Fruit fly (Drosophila melanogaster) whole organism, embryonic: ENCODE data around the gene Gclc.

Experiments
- Adf1 ChIP-seq: fragments of 200-800 bp; sonication (Bioruptor generic); IDR thresholded peaks from 2 replicates; pipeline ENCODE4 v1.3.6; 2022; ENCODE audit warnings: missing biosample characterization, missing genetic modification characterization
- Aef1 ChIP-seq: fragments of 200-800 bp; sonication (Bioruptor generic); IDR thresholded peaks from 3 replicates; pipeline ENCODE4 v1.3.6; 2022; ENCODE audit warnings: missing biosample characterization, missing genetic modification characterization
- Atf-2 ChIP-seq: fragments of 200-800 bp; sonication (Bioruptor generic); optimal IDR thresholded peaks from 2 replicates; lab custom pipeline; 2016; ENCODE audit warnings: missing biosample characterization, missing genetic modification characterization
- B-H1 ChIP-seq: fragments of 200-800 bp; sonication (Bioruptor generic); IDR thresholded peaks from 3 replicates; pipeline ENCODE4 v1.3.6; 2022; ENCODE audit warnings: missing biosample characterization, missing genetic modification characterization
- BEAF-32 ChIP-seq: fragments of 200-800 bp; sonication (Bioruptor generic); optimal IDR thresholded peaks from 3 replicates; lab custom pipeline; 2017; ENCODE audit warnings: missing biosample characterization, missing genetic modification characterization, mild to moderate bottlenecking, moderate library complexity, missing genetic modification reagents
- Bdp1 ChIP-seq: fragments of 200-800 bp; sonication (Bioruptor generic); optimal IDR thresholded peaks from 3 replicates; lab custom pipeline; 2016; ENCODE audit warnings: missing biosample characterization, missing genetic modification characterization
- CG10565 ChIP-seq: fragments of 200-800 bp; sonication (Bioruptor generic); optimal IDR thresholded peaks from 3 replicates; lab custom pipeline; 2016; ENCODE audit warnings: missing biosample characterization, mild to moderate bottlenecking, missing genetic modification characterization
- CG10979 ChIP-seq: fragments of 200-800 bp; sonication (Bioruptor generic); optimal IDR thresholded peaks from 2 replicates; lab custom pipeline; 2018; ENCODE audit warnings: missing biosample characterization, mild to moderate bottlenecking, missing genetic modification characterization, moderate library complexity
- CG11247 ChIP-seq: fragments of 200-800 bp; sonication (Bioruptor generic); IDR thresholded peaks from 2 replicates; pipeline ENCODE4 v1.3.6; 2022; ENCODE audit warnings: missing biosample characterization, missing genetic modification characterization
- CG11504 ChIP-seq: fragments of 200-800 bp; sonication (Bioruptor generic); optimal IDR thresholded peaks from 3 replicates; lab custom pipeline; 2019; ENCODE audit warnings: missing biosample characterization, mild to moderate bottlenecking, missing genetic modification characterization, moderate library complexity
- CG12104 ChIP-seq: fragments of 200-800 bp; sonication (Bioruptor generic); optimal IDR thresholded peaks from 3 replicates; lab custom pipeline; 2016; ENCODE audit warnings: missing biosample characterization, missing genetic modification characterization
- CG12942 ChIP-seq: fragments of 200-800 bp; sonication (Bioruptor generic); optimal IDR thresholded peaks from 3 replicates; lab custom pipeline; 2016; ENCODE audit warnings: missing biosample characterization, missing genetic modification characterization
- CG13123 ChIP-seq: fragments of 200-800 bp; sonication (Bioruptor generic); optimal IDR thresholded peaks from 2 replicates; lab custom pipeline; 2016; ENCODE audit warnings: missing biosample characterization, missing genetic modification characterization
- CG17829 ChIP-seq: fragments of 200-800 bp; optimal IDR thresholded peaks from 2 replicates; lab custom pipeline; 2019; ENCODE audit warnings: missing biosample characterization, mild to moderate bottlenecking, missing genetic modification characterization, moderate library complexity
- CG1792 ChIP-seq: fragments of 200-800 bp; sonication (Bioruptor generic); optimal IDR thresholded peaks from 2 replicates; lab custom pipeline; 2016; ENCODE audit warnings: missing biosample characterization, missing genetic modification characterization
- CG18599 ChIP-seq: fragments of 200-800 bp; sonication (Bioruptor generic); optimal IDR thresholded peaks from 3 replicates; lab custom pipeline; 2017; ENCODE audit warnings: missing biosample characterization, missing genetic modification characterization, mild to moderate bottlenecking, moderate library complexity, missing genetic modification reagents
- CG32532 ChIP-seq: fragments of 200-800 bp; sonication (Bioruptor generic); IDR thresholded peaks from 2 replicates; pipeline ENCODE4 v1.3.6; 2022; ENCODE audit warnings: missing biosample characterization, missing genetic modification characterization
- CG4360 ChIP-seq: fragments of 200-800 bp; sonication (Bioruptor generic); IDR thresholded peaks from 2 replicates; pipeline ENCODE4 v1.3.6; 2022; ENCODE audit warnings: missing biosample characterization, missing genetic modification characterization
- CG4424 ChIP-seq: fragments of 200-800 bp; sonication (Bioruptor generic); optimal IDR thresholded peaks from 3 replicates; lab custom pipeline; 2016; ENCODE audit warnings: missing biosample characterization, missing genetic modification characterization
- CG4617 ChIP-seq: fragments of 200-800 bp; sonication (Bioruptor generic); optimal IDR thresholded peaks from 3 replicates; lab custom pipeline; 2016; ENCODE audit warnings: missing biosample characterization, missing genetic modification characterization, borderline replicate concordance
- CG4854 ChIP-seq: fragments of 200-800 bp; sonication (Bioruptor generic); optimal IDR thresholded peaks from 2 replicates; lab custom pipeline; 2016; ENCODE audit warnings: missing biosample characterization, missing genetic modification characterization, inconsistent platforms
- CG5180 ChIP-seq: fragments of 200-800 bp; sonication (Bioruptor generic); optimal IDR thresholded peaks from 3 replicates; lab custom pipeline; 2017; ENCODE audit warnings: missing biosample characterization, missing genetic modification characterization, mild to moderate bottlenecking, moderate library complexity, missing genetic modification reagents
- CG6272 ChIP-seq: fragments of 200-800 bp; sonication (Bioruptor generic); IDR thresholded peaks from 2 replicates; pipeline ENCODE4 v1.3.6; 2022; ENCODE audit warnings: missing biosample characterization, missing genetic modification characterization
- CG6689 ChIP-seq: fragments of 200-800 bp; sonication (Bioruptor generic); IDR thresholded peaks from 2 replicates; pipeline ENCODE4 v1.3.6; 2022; ENCODE audit warnings: missing biosample characterization, missing genetic modification characterization
- CG9215 ChIP-seq: fragments of 200-800 bp; sonication (Bioruptor generic); IDR thresholded peaks from 2 replicates; pipeline ENCODE4 v1.3.6; 2022; ENCODE audit warnings: missing biosample characterization, missing genetic modification characterization
- CG9727 ChIP-seq: fragments of 200-800 bp; sonication (Bioruptor generic); optimal IDR thresholded peaks from 3 replicates; lab custom pipeline; 2017; ENCODE audit warnings: missing biosample characterization, mild to moderate bottlenecking, missing genetic modification characterization
- CG9797 ChIP-seq: fragments of 200-800 bp; sonication (Bioruptor generic); optimal IDR thresholded peaks from 3 replicates; lab custom pipeline; 2018; ENCODE audit warnings: missing biosample characterization, mild to moderate bottlenecking, missing genetic modification characterization
- CG9817 ChIP-seq: fragments of 200-800 bp; sonication (Bioruptor generic); optimal IDR thresholded peaks from 2 replicates; lab custom pipeline; 2018; ENCODE audit warnings: missing biosample characterization, mild to moderate bottlenecking, missing genetic modification characterization, moderate library complexity
- Chrac-16 ChIP-seq: fragments of 200-800 bp; sonication (Bioruptor generic); optimal IDR thresholded peaks from 3 replicates; lab custom pipeline; 2016; ENCODE audit warnings: missing biosample characterization, missing genetic modification characterization
- Dip2 ChIP-seq: fragments of 200-800 bp; sonication (Bioruptor generic); IDR thresholded peaks from 2 replicates; pipeline ENCODE4 v1.3.6; 2022; ENCODE audit warnings: missing biosample characterization, missing genetic modification characterization
- Doc3 ChIP-seq: fragments of 200-800 bp; sonication (Bioruptor generic); IDR thresholded peaks from 3 replicates; pipeline ENCODE4 v1.3.6; 2022; ENCODE audit warnings: missing biosample characterization, missing genetic modification characterization; ENCODE audit not compliant: partially characterized antibody
- Hsf ChIP-seq: fragments of 200-800 bp; sonication (Bioruptor generic); optimal IDR thresholded peaks from 3 replicates; lab custom pipeline; 2016; ENCODE audit warnings: missing biosample characterization, missing genetic modification characterization
- MBD-R2 ChIP-seq: fragments of 200-800 bp; sonication (Bioruptor generic); IDR thresholded peaks from 2 replicates; pipeline ENCODE4 v1.3.6; 2022; ENCODE audit warnings: missing biosample characterization, missing genetic modification characterization
- Meics ChIP-seq: fragments of 200-800 bp; sonication (Bioruptor generic); optimal IDR thresholded peaks from 2 replicates; lab custom pipeline; 2017; ENCODE audit warnings: missing biosample characterization, mild to moderate bottlenecking, missing genetic modification characterization
- Oaz ChIP-seq: fragments of 200-800 bp; sonication (Bioruptor generic); IDR thresholded peaks from 2 replicates; pipeline ENCODE4 v1.3.6; 2022; ENCODE audit warnings: missing biosample characterization, missing genetic modification characterization
- Sin3A ChIP-seq: fragments of >200 bp; optimal IDR thresholded peaks from 2 replicates; lab custom pipeline; 2018
- Usf ChIP-seq: fragments of 200-800 bp; sonication (Bioruptor generic); optimal IDR thresholded peaks from 2 replicates; lab custom pipeline; 2017; ENCODE audit warnings: missing genotype, missing biosample characterization, missing genetic modification characterization
- cg ChIP-seq: fragments of 200-800 bp; sonication (Bioruptor generic); optimal IDR thresholded peaks from 3 replicates; lab custom pipeline; 2019; ENCODE audit warnings: missing biosample characterization, mild to moderate bottlenecking, missing genetic modification characterization, moderate library complexity
- crp ChIP-seq, 2 experiments: fragments of 200-800 bp; sonication (Bioruptor generic); optimal IDR thresholded peaks; 2 replicates in 1 of 2; 3 replicates in 1 of 2; lab custom pipeline; 2017; ENCODE audit warnings: missing biosample characterization in 2 of 2, missing genetic modification characterization in 2 of 2, mild to moderate bottlenecking in 1 of 2, moderate library complexity in 1 of 2
- da ChIP-seq: fragments of 200-800 bp; sonication (Bioruptor generic); optimal IDR thresholded peaks from 2 replicates; lab custom pipeline; 2016; ENCODE audit warnings: missing biosample characterization, missing genetic modification characterization
- gt ChIP-seq: fragments of 200-800 bp; sonication (Bioruptor generic); IDR thresholded peaks from 2 replicates; pipeline ENCODE4 v1.3.6; 2022; ENCODE audit warnings: missing biosample characterization, missing genetic modification characterization
- lbe ChIP-seq: fragments of 200-800 bp; sonication (Bioruptor generic); optimal IDR thresholded peaks from 2 replicates; lab custom pipeline; 2016; ENCODE audit warnings: missing biosample characterization, mild to moderate bottlenecking, missing genetic modification characterization
- pnt ChIP-seq: fragments of 200-800 bp; sonication (Bioruptor generic); optimal IDR thresholded peaks from 3 replicates; lab custom pipeline; 2016; ENCODE audit warnings: missing biosample characterization, missing genetic modification characterization
- repo ChIP-seq: fragments of 200-800 bp; sonication (Bioruptor generic); optimal IDR thresholded peaks from 2 replicates; lab custom pipeline; 2016; ENCODE audit warnings: missing biosample characterization, missing genetic modification characterization
- ro ChIP-seq: fragments of 200-800 bp; sonication (Bioruptor generic); IDR thresholded peaks from 2 replicates; pipeline ENCODE4 v1.3.6; 2022; ENCODE audit warnings: missing biosample characterization, missing genetic modification characterization
- schlank ChIP-seq: fragments of 200-800 bp; sonication (Bioruptor generic); optimal IDR thresholded peaks from 2 replicates; lab custom pipeline; 2018; ENCODE audit warnings: missing biosample characterization, mild to moderate bottlenecking, missing genetic modification characterization
- stwl ChIP-seq: fragments of 200-800 bp; sonication (Bioruptor generic); optimal IDR thresholded peaks from 3 replicates; lab custom pipeline; 2018; ENCODE audit warnings: missing biosample characterization, mild to moderate bottlenecking, missing genetic modification characterization, moderate library complexity
- sug ChIP-seq: fragments of 200-800 bp; optimal IDR thresholded peaks from 2 replicates; lab custom pipeline; 2019; ENCODE audit warnings: missing biosample characterization, mild to moderate bottlenecking, missing genetic modification characterization, moderate library complexity
- tgo ChIP-seq: fragments of 200-800 bp; sonication (Bioruptor generic); IDR thresholded peaks from 3 replicates; pipeline ENCODE4 v1.3.6; 2022; ENCODE audit warnings: missing biosample characterization, missing genetic modification characterization
- twi ChIP-seq: fragments of 200-800 bp; optimal IDR thresholded peaks from 2 replicates; lab custom pipeline; 2019; ENCODE audit warnings: missing biosample characterization, mild to moderate bottlenecking, missing genetic modification characterization, moderate library complexity
- wor ChIP-seq: fragments of 200-800 bp; sonication (Bioruptor generic); IDR thresholded peaks from 2 replicates; pipeline ENCODE4 v1.3.6; 2022; ENCODE audit warnings: missing biosample characterization, missing genetic modification characterization

Gclc gene

dm6 chrX:8145501-8146157, 29.7 kb upstream of the Gclc start, which contains the start of the genes alpha-PheRS and CG2129 (continued):
- TF ChIP-seq Aef1 (GFP tag; lab: Robert Waterston, UW) (no peak), CG9215 (no peak), ro (no peak), CG17829 (tag; lab: Kevin White, UChicago) (peak; percentile 29), Sin3A (lab: Kevin White, UChicago) (peak; percentile 23), da (GFP tag; lab: Kevin White, UChicago) (no peak), CG12942 (GFP tag; lab: Kevin White, UChicago) (no peak), CG11247 (GFP tag; lab: Robert Waterston, UW) (no peak), schlank (no peak), CG12104 (GFP tag; lab: Kevin White, UChicago) (no peak), CG9817 (tag; lab: Kevin White, UChicago) (peak; percentile 21), Adf1 (GFP tag; lab: Robert Waterston, UW) (no peak), Meics (GFP tag; lab: Kevin White, UChicago) (no peak), repo (GFP tag; lab: Kevin White, UChicago) (no peak), CG1792 (GFP tag; lab: Kevin White, UChicago) (no peak), Atf-2 (GFP tag; lab: Kevin White, UChicago) (no peak), Dip2 (GFP tag; lab: Robert Waterston, UW) (no peak), CG10565 (no peak), Chrac-16 (GFP tag; lab: Kevin White, UChicago) (no peak), B-H1 (GFP tag; lab: Robert Waterston, UW) (no peak), CG6689 (GFP tag; lab: Robert Waterston, UW) (no peak), CG10979 (tag; lab: Kevin White, UChicago) (peak; percentile 7), CG4854 (GFP tag; lab: Kevin White, UChicago) (no peak), BEAF-32 (GFP tag; lab: Kevin White, UChicago) (peak; percentile 47), pnt (GFP tag; lab: Kevin White, UChicago) (no peak), CG9727 (GFP tag; lab: Kevin White, UChicago) (no peak), CG4617 (GFP tag; lab: Kevin White, UChicago) (no peak), CG4424 (no peak), stwl (peak; percentile 25), lbe (peak; percentile 4), tgo (GFP tag; lab: Robert Waterston, UW) (no peak), Usf (GFP tag; lab: Kevin White, UChicago) (no peak), Oaz (GFP tag; lab: Robert Waterston, UW) (no peak), twi (tag; lab: Kevin White, UChicago) (no peak), Doc3 (GFP tag; lab: Robert Waterston, UW) (no peak), wor (GFP tag; lab: Robert Waterston, UW) (no peak), Bdp1 (GFP tag; lab: Kevin White, UChicago) (peak; percentile 1), crp (GFP tag; optimal IDR thresholded peaks at IDR 0.05; lab: Kevin White, UChicago) (peak; percentile 55 to 88), CG4360 (GFP tag; lab: Robert Waterston, UW) (no peak), CG6272 (no peak), CG18599 (GFP tag; lab: Kevin White, UChicago) (no peak), sug (tag; lab: Kevin White, UChicago) (peak; percentile 48), CG32532 (GFP tag; lab: Robert Waterston, UW) (peak; percentile 29; the same call in 1 of the 2 replicates), gt (GFP tag; lab: Robert Waterston, UW) (no peak), Hsf (no peak), MBD-R2 (GFP tag; lab: Robert Waterston, UW) (peak; percentile 76; the same call in 1 of the 2 replicates), cg (no peak), CG11504 (tag; lab: Kevin White, UChicago) (no peak), CG13123 (GFP tag; lab: Kevin White, UChicago) (no peak), CG5180 (GFP tag; lab: Kevin White, UChicago) (no peak), CG9797 (GFP tag; lab: Kevin White, UChicago) (peak; percentile 17)
